Fruit fly (Drosophila melanogaster): ENCODE results near the gene Swt1.

The Swt1 gene

dm6 chrX:18125520-18125919 is 35.2 kb upstream of the Swt1 start (continued):
- TF ChIP-seq CG3163 (GFP tag; optimal IDR thresholded peaks at IDR 0.05) (no peak), en (GFP tag; optimal IDR thresholded peaks at IDR 0.05) (no peak), CG7928 (GFP tag; optimal IDR thresholded peaks at IDR 0.05) (no peak), Atf6 (GFP tag; IDR thresholded peaks at IDR 0.05) (no peak), CG11695 (GFP tag; IDR thresholded peaks at IDR 0.05) (no peak), CG12236 (GFP tag; optimal IDR thresholded peaks at IDR 0.05) (no peak), schlank (tag; optimal IDR thresholded peaks at IDR 0.05) (no peak), CG14667 (GFP tag; IDR thresholded peaks at IDR 0.05) (no peak), crp (GFP tag; optimal IDR thresholded peaks at IDR 0.05) (no peak), lola (GFP tag; optimal IDR thresholded peaks at IDR 0.05) (no peak), pho (GFP tag; optimal IDR thresholded peaks at IDR 0.05) (no peak), row (GFP tag; IDR thresholded peaks at IDR 0.05) (peak; percentile 34; the same call in 1 of the 3 replicates), peb (GFP tag; IDR thresholded peaks at IDR 0.05) (no peak), CG6854 (GFP tag; optimal IDR thresholded peaks at IDR 0.05) (peak; percentile 37), CG10209 (GFP tag; optimal IDR thresholded peaks at IDR 0.05) (peak; percentile 7), E2f1 (GFP tag; IDR thresholded peaks at IDR 0.05) (no peak), rib (GFP tag; IDR thresholded peaks at IDR 0.05) (no peak), CG12219 (GFP tag; optimal IDR thresholded peaks at IDR 0.05) (no peak), maf-S (GFP tag; optimal IDR thresholded peaks at IDR 0.05) (no peak), dpn (GFP tag; optimal IDR thresholded peaks at IDR 0.05) (peak in 1 of 2 experiments; percentile 16), CG12942 (GFP tag; optimal IDR thresholded peaks at IDR 0.05) (no peak), CG6272 (GFP tag; IDR thresholded peaks at IDR 0.05) (no peak), lilli (GFP tag; optimal IDR thresholded peaks at IDR 0.05) (peak; percentile 15), Mrtf (GFP tag; IDR thresholded peaks at IDR 0.05) (no peak), Dip3 (GFP tag; optimal IDR thresholded peaks at IDR 0.05) (no peak), CG2120 (GFP tag; optimal IDR thresholded peaks at IDR 0.05) (peak; percentile 51), ranshi (GFP tag; IDR thresholded peaks at IDR 0.05) (no peak), Chrac-16 (GFP tag; optimal IDR thresholded peaks at IDR 0.05) (no peak), MESR4 (GFP tag; optimal IDR thresholded peaks at IDR 0.05) (no peak), run (tag; optimal IDR thresholded peaks at IDR 0.05) (no peak), az2 (GFP tag; optimal IDR thresholded peaks at IDR 0.05) (no peak), CG15479 (GFP tag; optimal IDR thresholded peaks at IDR 0.05) (no peak), fd3F (GFP tag; optimal IDR thresholded peaks at IDR 0.05) (no peak)

dm6 chrX:18118519-18118918 is 28.2 kb upstream of the Swt1 start:
- TF ChIP-seq CG10543 (GFP tag; optimal IDR thresholded peaks at IDR 0.05), result peak; percentile 42
- peak; percentile 39 for TF ChIP-seq sd (tag; optimal IDR thresholded peaks at IDR 0.05)
- peak; percentile 81 for TF ChIP-seq CG12769 (tag; optimal IDR thresholded peaks at IDR 0.05)
- TF ChIP-seq CG8478 (optimal IDR thresholded peaks at IDR 0.05), result no peak
- peak; percentile 86 for TF ChIP-seq CG10274 (GFP tag; optimal IDR thresholded peaks at IDR 0.05)

DNA sequence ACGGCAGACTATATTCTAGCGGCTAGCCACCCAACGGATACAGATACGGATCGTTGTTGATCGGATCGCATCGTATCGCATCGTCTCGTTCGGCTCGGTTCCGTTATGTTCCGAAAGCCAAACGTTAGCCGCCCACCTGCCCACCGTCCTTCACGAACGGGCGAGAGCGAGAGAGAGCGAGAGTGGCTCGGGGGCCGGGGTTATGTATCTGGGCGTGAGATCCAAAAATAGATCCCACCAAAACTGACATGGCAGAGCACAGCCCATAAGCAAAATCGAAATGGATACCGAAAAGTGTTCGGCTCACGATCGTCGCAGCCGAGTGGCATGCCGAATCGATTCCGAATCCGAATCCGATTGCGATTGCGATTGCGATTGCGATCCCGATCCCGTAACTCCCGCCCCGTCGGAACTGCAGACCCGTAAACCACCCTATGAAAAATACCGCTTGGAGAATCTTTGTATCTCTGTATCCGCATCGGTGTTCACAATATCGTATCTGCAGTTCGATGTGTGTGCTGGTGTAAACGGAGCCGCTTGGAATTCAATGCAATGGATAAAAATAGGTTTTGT is 26.6 kb upstream of the Swt1 start, which contains the start of gene wupA:
wupA (minus strand) TSS at position 112 of the 573 bp plus-strand sequence.
- TF ChIP-seq HLH4C (GFP tag; IDR thresholded peaks at IDR 0.05; ENCODE audit: partially characterized antibody), result no peak
- TF ChIP-seq aop (GFP tag; IDR thresholded peaks at IDR 0.05), result no peak
- no peak for TF ChIP-seq Rfx (GFP tag; IDR thresholded peaks at IDR 0.05)
- peak; percentile 41 for TF ChIP-seq CG10543 (GFP tag; optimal IDR thresholded peaks at IDR 0.05)
- no peak for TF ChIP-seq shn (GFP tag; optimal IDR thresholded peaks at IDR 0.05)
- TF ChIP-seq Dbx (GFP tag; IDR thresholded peaks at IDR 0.05), result 0 out of 3 replicates have a peak, but pooled peaks have one; percentile 18
- TF ChIP-seq mirr (GFP tag; optimal IDR thresholded peaks at IDR 0.05), result no peak
- no peak for TF ChIP-seq Blimp-1 (GFP tag; optimal IDR thresholded peaks at IDR 0.05)
- TF ChIP-seq Fer3 (tag; optimal IDR thresholded peaks at IDR 0.05), result no peak
- no peak for TF ChIP-seq CG8089 (GFP tag; optimal IDR thresholded peaks at IDR 0.05)
- peak; percentile 31 for TF ChIP-seq kah (GFP tag; optimal IDR thresholded peaks at IDR 0.05)
- TF ChIP-seq CG10462 (GFP tag; optimal IDR thresholded peaks at IDR 0.05), result no peak
- TF ChIP-seq CG14860 (GFP tag; IDR thresholded peaks at IDR 0.05; ENCODE audit: partially characterized antibody), result no peak
- TF ChIP-seq chinmo (GFP tag; IDR thresholded peaks at IDR 0.05; ENCODE audit: partially characterized antibody), result 0 out of 4 replicates have a peak, but pooled peaks have one; percentile 19

Measured in whole organism, embryonic.